Fruit fly (Drosophila melanogaster): Measurements from ENCODE around the gene sinah.

The sinah gene

DNA sequence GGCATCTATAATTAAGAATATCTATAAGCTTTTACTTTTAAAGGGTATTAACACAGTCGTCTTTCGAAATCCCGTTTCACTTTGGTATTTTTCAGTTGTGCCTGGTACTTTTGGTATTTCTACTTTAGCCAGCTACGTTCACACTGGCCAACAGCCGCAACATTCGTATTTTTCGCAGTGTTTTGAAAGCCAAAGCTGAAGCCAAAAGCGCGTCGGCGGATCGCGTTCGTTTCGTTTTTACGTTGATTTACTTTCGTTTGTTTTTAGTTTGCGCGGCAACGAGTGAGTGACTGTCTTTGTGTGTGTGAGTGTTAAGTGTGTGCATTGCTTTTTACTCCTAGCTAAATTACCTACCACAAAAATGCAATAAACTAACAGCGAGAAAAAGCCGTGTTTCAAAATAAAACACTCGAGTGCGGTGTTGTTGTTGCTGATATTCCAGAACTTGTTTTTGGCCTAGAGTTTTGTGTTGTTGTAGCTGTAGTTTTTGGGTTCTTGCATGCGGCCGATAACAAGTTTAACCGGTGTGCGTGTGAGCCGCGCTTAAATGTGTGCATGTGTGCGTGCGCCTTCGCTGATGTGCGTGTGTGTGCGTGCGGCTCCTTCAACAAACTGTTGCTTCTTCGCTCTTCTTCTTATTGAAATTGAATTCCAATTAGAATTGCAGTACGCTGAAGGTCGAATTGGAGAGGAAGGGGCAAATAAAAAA lies 6.4 kb downstream of the sinah start, which contains the start of gene Lmpt (continued):
- TF ChIP-seq CG11247 (GFP tag; IDR thresholded peaks at IDR 0.05) (no peak), ssp (GFP tag; IDR thresholded peaks at IDR 0.05) (no peak), CG11504 (tag; optimal IDR thresholded peaks at IDR 0.05) (no peak), Med (GFP tag) (peak; percentile 77), nerfin-1 (tag; optimal IDR thresholded peaks at IDR 0.05) (no peak), CG11085 (GFP tag; IDR thresholded peaks at IDR 0.05) (no peak), fd102C (GFP tag; optimal IDR thresholded peaks at IDR 0.05) (no peak), pnt (GFP tag; optimal IDR thresholded peaks at IDR 0.05) (no peak), Abd-B (GFP tag; optimal IDR thresholded peaks at IDR 0.05) (no peak), Doc3 (GFP tag; IDR thresholded peaks at IDR 0.05; ENCODE audit: partially characterized antibody) (no peak), scrt (GFP tag; optimal IDR thresholded peaks at IDR 0.05) (peak; percentile 43), sr (GFP tag; IDR thresholded peaks at IDR 0.05) (no peak), Side (GFP tag; optimal IDR thresholded peaks at IDR 0.05) (no peak), lilli (GFP tag; optimal IDR thresholded peaks at IDR 0.05) (no peak), CG2712 (tag; optimal IDR thresholded peaks at IDR 0.05) (peak; percentile 0), YL-1 (GFP tag; optimal IDR thresholded peaks at IDR 0.05) (no peak), bsh (GFP tag; optimal IDR thresholded peaks at IDR 0.05) (no peak), CG33557 (GFP tag; optimal IDR thresholded peaks at IDR 0.05) (no peak), CG7839 (tag; optimal IDR thresholded peaks at IDR 0.05) (peak; percentile 21), tx (GFP tag; optimal IDR thresholded peaks at IDR 0.05) (no peak), CG10147 (GFP tag; optimal IDR thresholded peaks at IDR 0.05) (no peak), Aef1 (GFP tag; IDR thresholded peaks at IDR 0.05) (no peak), gt (GFP tag; IDR thresholded peaks at IDR 0.05) (no peak), CG31388 (GFP tag; optimal IDR thresholded peaks at IDR 0.05) (no peak), CG4282 (GFP tag; optimal IDR thresholded peaks at IDR 0.05) (no peak), Nf-YA (GFP tag; IDR thresholded peaks at IDR 0.05) (no peak), CG4404 (GFP tag; IDR thresholded peaks at IDR 0.05) (no peak), Rfx (GFP tag; IDR thresholded peaks at IDR 0.05) (peak; percentile 10; the same call in 1 of the 2 replicates), ase (GFP tag; IDR thresholded peaks at IDR 0.05) (no peak), jing (GFP tag; optimal IDR thresholded peaks at IDR 0.05) (no peak), CG13775 (GFP tag; optimal IDR thresholded peaks at IDR 0.05) (no peak), Dek (tag; optimal IDR thresholded peaks at IDR 0.05) (peak; percentile 39), CG43689 (GFP tag; IDR thresholded peaks at IDR 0.05) (no peak), CG14667 (GFP tag; IDR thresholded peaks at IDR 0.05) (no peak), CG2129 (GFP tag; IDR thresholded peaks at IDR 0.05; ENCODE audit: partially characterized antibody) (no peak), CG18262 (tag; optimal IDR thresholded peaks at IDR 0.05) (peak; percentile 3), disco-r (GFP tag; optimal IDR thresholded peaks at IDR 0.05) (no peak), MTF-1 (GFP tag; optimal IDR thresholded peaks at IDR 0.05; ENCODE audit: borderline replicate concordance) (no peak), br (optimal IDR thresholded peaks at IDR 0.05) (no peak), ind (GFP tag; optimal IDR thresholded peaks at IDR 0.05) (no peak), jumu (GFP tag; optimal IDR thresholded peaks at IDR 0.05) (no peak), inv (GFP tag; IDR thresholded peaks at IDR 0.05; ENCODE audit: partially characterized antibody) (0 out of 2 replicates have a peak, but pooled peaks have one; percentile 14), Hand (GFP tag; optimal IDR thresholded peaks at IDR 0.05) (no peak), CG8944 (GFP tag; optimal IDR thresholded peaks at IDR 0.05) (no peak), pho (GFP tag; optimal IDR thresholded peaks at IDR 0.05) (no peak), pan (optimal IDR thresholded peaks at IDR 0.05) (no peak), pan (GFP tag; optimal IDR thresholded peaks at IDR 0.05 in 1 of 2, IDR thresholded peaks at IDR 0.05 in 1 of 2) (no peak), Mes4 (GFP tag; optimal IDR thresholded peaks at IDR 0.05) (no peak), crol (GFP tag; IDR thresholded peaks at IDR 0.05) (no peak), CHES-1-like (GFP tag; optimal IDR thresholded peaks at IDR 0.05) (no peak), ci (GFP tag; IDR thresholded peaks at IDR 0.05) (no peak)
